Worm (Caenorhabditis elegans) whole organism, young adult: ENCODE data around the gene srlf-31.

Experiments
- K11D2.4 ChIP-seq: fragments of 200-800 bp; sonication (Bioruptor generic); IDR thresholded peaks from 2 replicates; pipeline ENCODE4 v1.3.6; 2022; ENCODE audit warnings: missing genetic modification reagents, missing genetic modification characterization, missing compliant biosample characterization
- Y67H2A.10 ChIP-seq: fragments of 200-800 bp; sonication (Bioruptor generic); conservative IDR thresholded peaks from 2 replicates; pipeline ENCODE4 v1.3.6; 2022; ENCODE audit warnings: missing genetic modification reagents, missing genetic modification characterization, missing compliant biosample characterization
- bed-1 ChIP-seq: fragments of 200-800 bp; sonication (Bioruptor generic); IDR thresholded peaks from 2 replicates; pipeline ENCODE4 v1.3.6; 2022; ENCODE audit warnings: missing genetic modification reagents, missing genetic modification characterization, missing compliant biosample characterization
- egl-44 ChIP-seq: fragments of 200-800 bp; sonication (Bioruptor generic); IDR thresholded peaks from 2 replicates; pipeline ENCODE4 v1.3.6; 2022; ENCODE audit warnings: missing genetic modification reagents, missing genetic modification characterization, missing compliant biosample characterization
- snpc-4 ChIP-seq, 5 experiments: fragments of 150-350 bp in 1 of 5; sonication (generic microtip) in 4 of 5; optimal IDR thresholded peaks; 2 replicates each; lab custom pipeline; 2014 to 2018; ENCODE audit warnings: missing genetic modification characterization in 5 of 5, missing biosample characterization in 3 of 5, antibody characterized with exemption in 2 of 5, mild to moderate bottlenecking in 2 of 5, missing compliant biosample characterization in 2 of 5, missing genotype in 2 of 5, moderate library complexity in 2 of 5, missing genetic modification reagents in 1 of 5

- TF ChIP-seq egl-44 (GFP tag; lab: Robert Waterston, UW) (no peak), bed-1 (GFP tag; lab: Robert Waterston, UW) (no peak), K11D2.4 (no peak), Y67H2A.10 (no peak), snpc-4 (GFP tag; optimal IDR thresholded peaks at IDR 0.05; lab: Kevin White, UChicago) (peak; percentile 28), snpc-4 (tag; optimal IDR thresholded peaks at IDR 0.05; lab: Kevin White, UChicago) (peak in 3 of 4 experiments; percentile 29 to 75 (median 58))
Observed at ce11 chrIV:11928388-11928787, 5.4 kb upstream of the srlf-31 start.
